Fruit fly (Drosophila melanogaster) whole organism, larva: ENCODE data around the gene CCAP-R.

Source experiments
- noc ChIP-seq: fragments of 200-800 bp; sonication (Bioruptor generic); optimal IDR thresholded peaks from 3 replicates; lab custom pipeline; 2019; ENCODE audit warnings: missing biosample characterization, mild to moderate bottlenecking, missing genetic modification characterization, moderate library complexity

The CCAP-R gene

DNA sequence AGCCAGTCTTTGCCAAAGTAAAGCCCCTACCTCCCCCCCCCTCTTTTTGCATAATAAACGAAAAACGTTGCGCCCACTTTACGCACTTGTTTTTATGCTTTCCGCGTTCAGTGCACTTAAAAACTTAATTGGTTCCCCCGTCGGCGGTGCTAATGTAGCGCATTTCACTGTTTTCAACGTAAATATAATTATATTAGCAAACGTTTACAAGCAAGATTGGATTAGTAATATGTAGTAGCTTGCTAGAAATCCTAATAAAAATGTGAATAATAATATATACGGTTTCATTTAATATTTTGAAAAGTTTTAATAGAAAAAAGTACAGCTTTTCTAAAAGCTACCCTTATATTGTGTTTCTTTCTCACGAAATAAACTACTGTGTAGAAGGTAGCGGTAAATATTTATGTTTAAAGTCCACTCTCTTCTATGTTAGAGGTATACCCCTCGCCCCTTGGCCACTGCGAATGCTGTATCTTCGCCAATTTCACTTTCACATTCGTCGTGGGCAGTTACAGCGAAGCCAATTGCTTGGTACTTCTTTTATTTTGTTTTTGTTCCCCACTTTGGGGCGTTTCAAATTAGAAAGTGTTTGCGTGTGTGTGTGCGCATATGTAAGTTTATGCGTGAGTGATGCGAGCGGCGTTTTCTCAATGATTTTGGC lies 73.3 kb downstream of the CCAP-R start:
- no peak for TF ChIP-seq noc (tag; lab: Kevin White, UChicago)

- TF ChIP-seq noc (tag; lab: Kevin White, UChicago): no peak
Observed at dm6 chr3R:25881915-25882314, 74.2 kb downstream of the CCAP-R start, which contains the start of gene SppL. Gene SppL, plus strand, starts transcription at chr3R:25881984.

dm6 chr3R:25880971-25881809 lies 74.9 kb downstream of the CCAP-R start, which contains the start of gene Tsp96F:
Gene Tsp96F, minus strand, starts transcription at chr3R:25881427.
- no peak for TF ChIP-seq noc (tag; lab: Kevin White, UChicago)

DNA sequence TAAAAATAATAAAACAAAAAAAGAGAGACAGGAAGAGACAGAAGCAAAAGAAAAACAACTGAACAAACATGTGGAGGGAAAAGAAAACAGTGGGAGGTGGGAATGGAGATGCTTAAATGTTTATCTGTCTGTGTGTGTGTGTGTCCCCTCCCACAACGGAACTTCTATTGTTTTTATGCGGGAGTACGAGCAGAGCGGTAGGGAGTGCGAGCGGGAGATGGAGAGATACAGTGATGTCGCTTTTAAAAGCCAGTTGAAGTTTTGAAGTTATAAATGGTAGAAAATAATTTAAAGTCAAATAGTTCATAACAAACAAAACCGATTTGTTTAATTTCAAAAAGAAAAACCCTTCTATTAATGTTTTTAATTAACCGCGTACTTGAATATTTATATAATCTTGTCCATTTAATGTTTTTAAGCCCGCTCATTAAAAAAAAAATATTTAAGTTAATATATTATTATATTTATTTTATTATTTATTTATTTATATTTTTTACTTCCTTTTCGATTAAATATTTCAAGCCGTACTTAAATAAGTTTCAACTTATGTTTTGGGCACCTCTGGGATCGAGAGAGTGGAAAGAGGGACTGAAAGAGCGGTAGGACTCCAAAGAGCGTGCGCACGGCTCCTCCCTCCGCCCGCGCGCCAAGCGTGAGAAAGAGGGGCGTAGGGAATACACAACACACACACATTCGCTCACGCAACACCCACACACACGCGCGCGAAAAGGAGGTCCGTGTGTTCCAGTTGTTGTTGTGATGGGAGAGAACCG lies 75.7 kb downstream of the CCAP-R start:
- no peak for TF ChIP-seq noc (tag; lab: Kevin White, UChicago)

- TF ChIP-seq noc (tag; lab: Kevin White, UChicago): no peak
Observed at dm6 chr3R:25879324-25879766, 76.7 kb downstream of the CCAP-R start.

DNA sequence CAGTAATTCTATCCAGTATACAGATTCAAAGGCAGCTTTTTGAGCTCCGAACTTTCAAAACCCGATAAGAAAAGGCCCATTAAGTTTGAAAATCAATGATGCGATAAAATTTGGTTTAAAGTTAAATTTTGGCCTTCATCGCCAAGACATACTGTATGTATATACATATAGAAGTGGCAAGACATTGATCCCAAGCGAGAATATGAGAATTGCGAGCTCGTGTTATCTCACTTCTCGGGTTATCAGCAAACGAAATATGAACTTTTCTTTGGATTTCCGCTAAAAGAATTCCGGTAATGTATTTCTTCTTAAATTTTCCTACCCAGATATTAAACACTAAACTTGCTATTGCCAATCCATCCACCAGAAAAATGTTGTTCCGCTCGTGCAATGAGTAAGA lies 79.0 kb downstream of the CCAP-R start:
- TF ChIP-seq noc (tag; lab: Kevin White, UChicago): no peak

DNA sequence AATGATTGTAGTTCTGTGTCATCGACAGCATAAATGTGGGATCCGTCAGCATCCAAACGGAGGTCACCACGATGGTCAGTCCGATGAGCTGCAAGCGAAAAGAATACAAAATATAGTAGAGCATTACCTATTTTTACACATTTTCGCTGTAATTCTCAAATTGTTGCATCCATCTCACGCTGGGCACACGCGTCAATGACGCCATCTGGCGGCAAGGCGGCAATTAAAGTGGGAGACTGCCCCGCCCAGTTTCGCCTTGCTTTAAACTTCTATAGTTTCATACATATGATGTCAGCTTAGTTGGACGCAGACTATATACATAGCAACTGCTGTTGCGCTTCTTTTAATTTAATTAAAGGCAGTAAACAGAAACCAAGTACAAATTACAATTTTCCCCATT lies 79.4 kb downstream of the CCAP-R start:
- TF ChIP-seq noc (tag; lab: Kevin White, UChicago): no peak
